Worm (Caenorhabditis elegans) whole organism, L4 larva: Measurements from ENCODE around the gene heri-1.

Experiments
- F37D6.2 ChIP-seq: sonication (generic microtip); optimal IDR thresholded peaks from 2 replicates; lab custom pipeline; 2016; ENCODE audit warnings: mild to moderate bottlenecking, missing genetic modification characterization, missing compliant biosample characterization
- F44E2.7 ChIP-seq: fragments of 200-800 bp; sonication (Bioruptor generic); IDR thresholded peaks from 2 replicates; pipeline ENCODE4 v2.1.2; 2022; ENCODE audit warnings: missing genetic modification characterization, missing compliant biosample characterization
- R02D3.7 ChIP-seq: fragments of 150-350 bp; sonication (generic microtip); optimal IDR thresholded peaks from 3 replicates; lab custom pipeline; 2014; ENCODE audit warnings: missing biosample characterization, missing genetic modification characterization
- T20F7.1 ChIP-seq: fragments of 200-800 bp; sonication (Bioruptor generic); optimal IDR thresholded peaks from 2 replicates; lab custom pipeline; 2018; ENCODE audit warnings: mild to moderate bottlenecking, missing genetic modification characterization, missing compliant biosample characterization
- Y48G9A.11 ChIP-seq: fragments of 200-800 bp; sonication (Bioruptor generic); IDR thresholded peaks from 2 replicates; pipeline ENCODE4 v1.3.6; 2022; ENCODE audit warnings: missing genetic modification reagents, missing genetic modification characterization, missing compliant biosample characterization
- Y5F2A.4 ChIP-seq: fragments of 200-800 bp; sonication (Bioruptor generic); optimal IDR thresholded peaks from 2 replicates; lab custom pipeline; 2018; ENCODE audit warnings: mild to moderate bottlenecking, missing genetic modification characterization, missing compliant biosample characterization
- Y75B8A.6 ChIP-seq: fragments of 200-800 bp; sonication (Bioruptor generic); IDR thresholded peaks from 2 replicates; pipeline ENCODE4 v1.3.6; 2022; ENCODE audit warnings: missing genetic modification reagents, missing genetic modification characterization, missing compliant biosample characterization
- aly-2 ChIP-seq: sonication (generic microtip); optimal IDR thresholded peaks from 2 replicates; lab custom pipeline; 2018; ENCODE audit warnings: missing biosample characterization, missing genetic modification characterization
- ama-1 ChIP-seq: fragments of 150-350 bp; optimal IDR thresholded peaks from 2 replicates; lab custom pipeline; 2014; ENCODE audit warnings: inconsistent platforms, mixed read lengths
- attf-4 ChIP-seq: sonication (generic microtip); optimal IDR thresholded peaks from 3 replicates; lab custom pipeline; 2017; ENCODE audit warnings: missing biosample characterization, missing genetic modification characterization
- ceh-32 ChIP-seq: sonication (generic microtip); optimal IDR thresholded peaks from 2 replicates; lab custom pipeline; 2016; ENCODE audit warnings: mild to moderate bottlenecking, missing genetic modification characterization, missing compliant biosample characterization; ENCODE audit not compliant: poor library complexity
- ceh-44 ChIP-seq: fragments of 200-800 bp; sonication (Bioruptor generic); IDR thresholded peaks from 2 replicates; pipeline ENCODE4 v1.3.6; 2022; ENCODE audit warnings: missing genetic modification reagents, missing genetic modification characterization, missing compliant biosample characterization
- cey-2 ChIP-seq: sonication (generic microtip); optimal IDR thresholded peaks from 3 replicates; lab custom pipeline; 2017; ENCODE audit warnings: missing genetic modification characterization, mild to moderate bottlenecking, missing compliant biosample characterization, antibody characterized with exemption, borderline replicate concordance; ENCODE audit not compliant: insufficient read depth
- daf-16 ChIP-seq, 3 experiments: sonication (generic microtip); optimal IDR thresholded peaks; 2 replicates each; lab custom pipeline; 2016 to 2017; ENCODE audit warnings: missing genetic modification characterization in 3 of 3, missing genetic modification reagents in 3 of 3, mild to moderate bottlenecking in 2 of 3, missing compliant biosample characterization in 2 of 3, missing biosample characterization in 1 of 3, moderate library complexity in 1 of 3
- daf-19 ChIP-seq: fragments of 200-800 bp; sonication (Bioruptor generic); conservative IDR thresholded peaks from 2 replicates; pipeline ENCODE4 v1.3.6; 2022; ENCODE audit warnings: missing genetic modification characterization, missing compliant biosample characterization
- daf-8 ChIP-seq: fragments of 200-800 bp; sonication (Bioruptor generic); IDR thresholded peaks from 2 replicates; pipeline ENCODE4 v1.3.6; 2022; ENCODE audit warnings: missing genetic modification characterization, missing compliant biosample characterization
- dmd-8 ChIP-seq: fragments of 200-800 bp; sonication (Bioruptor generic); IDR thresholded peaks from 2 replicates; pipeline ENCODE4 v1.3.6; 2022; ENCODE audit warnings: missing genetic modification characterization, missing compliant biosample characterization
- egl-27 ChIP-seq: sonication (generic microtip); optimal IDR thresholded peaks from 3 replicates; lab custom pipeline; 2017; ENCODE audit warnings: missing biosample characterization, missing genetic modification reagents, missing genetic modification characterization
- fkh-10 ChIP-seq: fragments of 150-350 bp; optimal IDR thresholded peaks from 2 replicates; lab custom pipeline; 2014; ENCODE audit warnings: missing biosample characterization, missing genetic modification reagents, missing genetic modification characterization
- fos-1 ChIP-seq: fragments of 150-350 bp; optimal IDR thresholded peaks from 2 replicates; lab custom pipeline; 2014; ENCODE audit warnings: missing biosample characterization, missing genetic modification characterization
- gei-8 ChIP-seq: fragments of 200-800 bp; sonication (Bioruptor generic); optimal IDR thresholded peaks from 2 replicates; lab custom pipeline; 2018; ENCODE audit warnings: mild to moderate bottlenecking, missing genetic modification characterization, missing compliant biosample characterization
- hif-1 ChIP-seq, 2 experiments: sonication (generic microtip); optimal IDR thresholded peaks; 2 replicates each; lab custom pipeline; 2016 to 2017; ENCODE audit warnings: missing compliant biosample characterization in 2 of 2, missing genetic modification characterization in 2 of 2, missing genetic modification reagents in 2 of 2, missing genotype in 2 of 2, mild to moderate bottlenecking in 1 of 2
- hlh-30 ChIP-seq: sonication (generic microtip); optimal IDR thresholded peaks from 2 replicates; lab custom pipeline; 2017; ENCODE audit warnings: antibody characterized with exemption, mild to moderate bottlenecking, missing genetic modification characterization, missing compliant biosample characterization; ENCODE audit not compliant: insufficient read depth
- hmg-1.1 ChIP-seq: fragments of 200-800 bp; sonication (Bioruptor generic); IDR thresholded peaks from 2 replicates; pipeline ENCODE4 v1.3.6; 2022; ENCODE audit warnings: missing genetic modification reagents, missing genetic modification characterization, missing compliant biosample characterization
- lin-13 ChIP-seq: fragments of 150-350 bp; optimal IDR thresholded peaks from 2 replicates; lab custom pipeline; 2014; ENCODE audit warnings: missing biosample characterization, missing genetic modification reagents, missing genetic modification characterization
- lin-29 ChIP-seq: fragments of 200-800 bp; sonication (Bioruptor generic); IDR thresholded peaks from 2 replicates; pipeline ENCODE4 v1.3.6; 2022; ENCODE audit warnings: missing genetic modification reagents, missing genetic modification characterization, missing compliant biosample characterization
- lin-38 ChIP-seq: fragments of 200-800 bp; sonication (Bioruptor generic); IDR thresholded peaks from 2 replicates; pipeline ENCODE4 v1.3.6; 2022; ENCODE audit warnings: missing genetic modification reagents, missing genetic modification characterization, missing compliant biosample characterization
- lsy-2 ChIP-seq, 2 experiments: fragments of 150-350 bp in 1 of 2; sonication (generic microtip) in 1 of 2; optimal IDR thresholded peaks; 2 replicates each; lab custom pipeline; 2014 to 2017; ENCODE audit warnings: missing biosample characterization in 2 of 2, missing genetic modification characterization in 2 of 2
- mdl-1 ChIP-seq, 2 experiments: fragments of 150-350 bp in 1 of 2; sonication (generic microtip) in 1 of 2; optimal IDR thresholded peaks; 2 replicates each; lab custom pipeline; 2014 to 2017; ENCODE audit warnings: missing biosample characterization in 2 of 2, missing genetic modification characterization in 2 of 2
- mes-2 ChIP-seq: sonication (generic microtip); optimal IDR thresholded peaks from 2 replicates; lab custom pipeline; 2016; ENCODE audit warnings: missing genotype, mild to moderate bottlenecking, missing genetic modification characterization, missing compliant biosample characterization; ENCODE audit not compliant: poor library complexity, severe bottlenecking
- nhr-102 ChIP-seq: sonication (generic microtip); optimal IDR thresholded peaks from 2 replicates; lab custom pipeline; 2016; ENCODE audit warnings: mild to moderate bottlenecking, missing genetic modification characterization, moderate library complexity, missing compliant biosample characterization
- nhr-111 ChIP-seq: fragments of 200-800 bp; sonication (Bioruptor generic); optimal IDR thresholded peaks from 2 replicates; lab custom pipeline; 2018; ENCODE audit warnings: mild to moderate bottlenecking, missing genetic modification characterization, missing compliant biosample characterization
- nhr-28 ChIP-seq: fragments of 150-350 bp; optimal IDR thresholded peaks from 2 replicates; lab custom pipeline; 2014; ENCODE audit warnings: missing biosample characterization, missing genetic modification characterization
- nhr-41 ChIP-seq: fragments of 200-800 bp; sonication (Bioruptor generic); IDR thresholded peaks from 2 replicates; pipeline ENCODE4 v1.3.6; 2022; ENCODE audit warnings: missing genetic modification reagents, missing genetic modification characterization, missing compliant biosample characterization
- nhr-42 ChIP-seq: fragments of 200-800 bp; sonication (Bioruptor generic); IDR thresholded peaks from 2 replicates; pipeline ENCODE4 v1.3.6; 2022; ENCODE audit warnings: missing genetic modification characterization, missing compliant biosample characterization
- nhr-48 ChIP-seq: sonication (generic microtip); optimal IDR thresholded peaks from 2 replicates; lab custom pipeline; 2016; ENCODE audit warnings: mild to moderate bottlenecking, missing genetic modification characterization, missing compliant biosample characterization
- nhr-6 ChIP-seq: fragments of 150-350 bp; optimal IDR thresholded peaks from 2 replicates; lab custom pipeline; 2014; ENCODE audit warnings: missing biosample characterization, missing genetic modification characterization
- nhr-77 ChIP-seq: fragments of 150-350 bp; optimal IDR thresholded peaks from 2 replicates; lab custom pipeline; 2014; ENCODE audit warnings: missing biosample characterization, missing genetic modification characterization
- php-3 ChIP-seq: fragments of 200-800 bp; sonication (Bioruptor generic); IDR thresholded peaks from 2 replicates; pipeline ENCODE4 v1.3.6; 2022; ENCODE audit warnings: missing genetic modification reagents, missing genetic modification characterization, missing compliant biosample characterization
- pqm-1 ChIP-seq: sonication (generic microtip); optimal IDR thresholded peaks from 2 replicates; lab custom pipeline; 2017; ENCODE audit warnings: missing biosample characterization, missing genetic modification characterization
- set-16 ChIP-seq: fragments of 200-800 bp; sonication (Bioruptor generic); IDR thresholded peaks from 2 replicates; pipeline ENCODE4 v1.3.6; 2022; ENCODE audit warnings: missing genetic modification reagents, missing genetic modification characterization, missing compliant biosample characterization
- skn-1 ChIP-seq: fragments of 150-350 bp; optimal IDR thresholded peaks from 2 replicates; lab custom pipeline; 2014; ENCODE audit warnings: missing biosample characterization, missing genetic modification characterization
- snpc-4 ChIP-seq: fragments of 150-350 bp; optimal IDR thresholded peaks from 2 replicates; lab custom pipeline; 2014; ENCODE audit warnings: missing biosample characterization, missing genetic modification characterization
- spr-1 ChIP-seq: sonication (generic microtip); optimal IDR thresholded peaks from 2 replicates; lab custom pipeline; 2016; ENCODE audit warnings: mild to moderate bottlenecking, missing genetic modification characterization, missing compliant biosample characterization
- unc-62 ChIP-seq, 3 experiments: fragments of 150-350 bp in 1 of 3; sonication (generic microtip); optimal IDR thresholded peaks in 2 of 3; peaks in 1 of 3; 1 replicate in 1 of 3; 2 replicates in 2 of 3; lab custom pipeline; 2014 to 2017; ENCODE audit warnings: missing biosample characterization in 3 of 3, missing genetic modification characterization in 3 of 3, missing genetic modification reagents in 3 of 3, missing genotype in 1 of 3
- zip-2 ChIP-seq: fragments of 150-350 bp; optimal IDR thresholded peaks from 2 replicates; lab custom pipeline; 2014; ENCODE audit warnings: missing biosample characterization, missing genetic modification characterization

The heri-1 gene

ce11 chrII:6123513-6123912 is 10.5 kb upstream of the heri-1 start, which contains the start of gene C29H12.2:
Gene C29H12.2, plus strand, starts transcription at chrII:6123809.
- TF ChIP-seq hmg-1.1 (GFP tag; lab: Robert Waterston, UW) (no peak), F44E2.7 (GFP tag; lab: Robert Waterston, UW) (no peak), unc-62 (GFP tag; optimal IDR thresholded peaks at IDR 0.05 in 1 of 2; lab: Kevin White, UChicago) (peak in 1 of 2 experiments; percentile 94), unc-62 (tag; optimal IDR thresholded peaks at IDR 0.05; lab: Kevin White, UChicago) (no peak), zip-2 (no peak), F37D6.2 (tag; lab: Kevin White, UChicago) (no peak), nhr-41 (GFP tag; lab: Robert Waterston, UW) (no peak), fkh-10 (no peak), daf-8 (GFP tag; lab: Robert Waterston, UW) (no peak), snpc-4 (tag; lab: Kevin White, UChicago) (no peak), lsy-2 (tag; optimal IDR thresholded peaks at IDR 0.05; lab: Kevin White, UChicago) (no peak), hlh-30 (tag; lab: Kevin White, UChicago) (peak; percentile 51), Y48G9A.11 (GFP tag; lab: Robert Waterston, UW) (no peak), aly-2 (tag; lab: Kevin White, UChicago) (no peak)

ce11 chrII:6122641-6123424 is 9.8 kb upstream of the heri-1 start:
- TF ChIP-seq F44E2.7 (GFP tag; lab: Robert Waterston, UW) (no peak), hif-1 (tag; optimal IDR thresholded peaks at IDR 0.05; lab: Kevin White, UChicago) (no peak), lin-29 (no peak), skn-1 (tag; lab: Kevin White, UChicago) (no peak), zip-2 (no peak), T20F7.1 (GFP tag; lab: Kevin White, UChicago) (no peak), mdl-1 (tag; optimal IDR thresholded peaks at IDR 0.05; lab: Kevin White, UChicago) (no peak), nhr-111 (GFP tag; lab: Kevin White, UChicago) (no peak), cey-2 (no peak), nhr-6 (tag; lab: Kevin White, UChicago) (no peak), nhr-102 (no peak), mes-2 (tag; lab: Kevin White, UChicago) (peak; percentile 35), aly-2 (tag; lab: Kevin White, UChicago) (no peak), nhr-41 (GFP tag; lab: Robert Waterston, UW) (no peak), nhr-48 (no peak), attf-4 (no peak), nhr-42 (GFP tag; lab: Robert Waterston, UW) (no peak), Y75B8A.6 (GFP tag; lab: Robert Waterston, UW) (no peak), nhr-77 (tag; lab: Kevin White, UChicago) (no peak), gei-8 (GFP tag; lab: Kevin White, UChicago) (no peak), daf-19 (no peak), php-3 (GFP tag; lab: Robert Waterston, UW) (peak; percentile 75), fos-1 (tag; lab: Kevin White, UChicago) (no peak), ceh-44 (no peak), nhr-28 (tag; lab: Kevin White, UChicago) (peak; percentile 16), lin-38 (peak; percentile 94), set-16 (GFP tag; lab: Robert Waterston, UW) (no peak), spr-1 (tag; lab: Kevin White, UChicago) (no peak), ceh-32 (tag; lab: Kevin White, UChicago) (no peak), Y5F2A.4 (GFP tag; lab: Kevin White, UChicago) (no peak), R02D3.7 (tag; lab: Kevin White, UChicago) (no peak), egl-27 (tag; lab: Kevin White, UChicago) (no peak), lsy-2 (tag; optimal IDR thresholded peaks at IDR 0.05; lab: Kevin White, UChicago) (peak in 1 of 2 experiments; percentile 59), ama-1 (no peak), dmd-8 (GFP tag; lab: Robert Waterston, UW) (no peak), pqm-1 (peak; percentile 90), daf-16 (GFP tag; optimal IDR thresholded peaks at IDR 0.05; lab: Kevin White, UChicago) (no peak), daf-16 (tag; optimal IDR thresholded peaks at IDR 0.05; lab: Kevin White, UChicago) (peak; percentile 43), lin-13 (GFP tag; lab: Kevin White, UChicago) (no peak)
